Worm (Caenorhabditis elegans) whole organism, L4 larva: ENCODE results near the gene F53H1.4.

ENCODE experiments used
- F44E2.7 ChIP-seq: fragments of 200-800 bp; sonication (Bioruptor generic); IDR thresholded peaks from 2 replicates; pipeline ENCODE4 v2.1.2; 2022; ENCODE audit warnings: missing genetic modification characterization, missing compliant biosample characterization
- Y5F2A.4 ChIP-seq: fragments of 200-800 bp; sonication (Bioruptor generic); optimal IDR thresholded peaks from 2 replicates; lab custom pipeline; 2018; ENCODE audit warnings: mild to moderate bottlenecking, missing genetic modification characterization, missing compliant biosample characterization
- Y75B8A.6 ChIP-seq: fragments of 200-800 bp; sonication (Bioruptor generic); IDR thresholded peaks from 2 replicates; pipeline ENCODE4 v1.3.6; 2022; ENCODE audit warnings: missing genetic modification reagents, missing genetic modification characterization, missing compliant biosample characterization
- ZK546.5 ChIP-seq, 2 experiments: sonication (generic microtip); optimal IDR thresholded peaks; 2 replicates each; lab custom pipeline; 2017; ENCODE audit warnings: missing biosample characterization in 2 of 2, missing genetic modification characterization in 2 of 2
- aly-2 ChIP-seq: sonication (generic microtip); optimal IDR thresholded peaks from 2 replicates; lab custom pipeline; 2018; ENCODE audit warnings: missing biosample characterization, missing genetic modification characterization
- arid-1 ChIP-seq: fragments of 200-800 bp; sonication (Bioruptor generic); conservative IDR thresholded peaks from 2 replicates; pipeline ENCODE4 v1.3.6; 2022; ENCODE audit warnings: missing genetic modification reagents, missing genetic modification characterization, missing compliant biosample characterization
- ceh-20 ChIP-seq: fragments of 200-800 bp; sonication (Bioruptor generic); IDR thresholded peaks from 2 replicates; pipeline ENCODE4 v1.3.6; 2022; ENCODE audit warnings: missing genetic modification reagents, missing genetic modification characterization, missing compliant biosample characterization
- ceh-28 ChIP-seq: fragments of 150-350 bp; optimal IDR thresholded peaks from 2 replicates; lab custom pipeline; 2014; ENCODE audit warnings: missing biosample characterization, missing genetic modification reagents, missing genetic modification characterization
- ceh-82 ChIP-seq: sonication (generic microtip); optimal IDR thresholded peaks from 2 replicates; lab custom pipeline; 2017; ENCODE audit warnings: missing biosample characterization, missing genetic modification characterization
- ces-1 ChIP-seq: fragments of 150-350 bp; sonication (generic microtip); optimal IDR thresholded peaks from 4 replicates; lab custom pipeline; 2014; ENCODE audit warnings: missing biosample characterization, missing genetic modification reagents, missing genetic modification characterization
- cey-2 ChIP-seq: sonication (generic microtip); optimal IDR thresholded peaks from 3 replicates; lab custom pipeline; 2017; ENCODE audit warnings: missing genetic modification characterization, mild to moderate bottlenecking, missing compliant biosample characterization, antibody characterized with exemption, borderline replicate concordance; ENCODE audit not compliant: insufficient read depth
- ctbp-1 ChIP-seq: fragments of 200-800 bp; sonication (Bioruptor generic); IDR thresholded peaks from 2 replicates; pipeline ENCODE4 v1.3.6; 2022; ENCODE audit warnings: missing genetic modification reagents, missing genetic modification characterization, missing compliant biosample characterization
- daf-12 ChIP-seq: fragments of 150-350 bp; optimal IDR thresholded peaks from 2 replicates; lab custom pipeline; 2014; ENCODE audit warnings: missing biosample characterization, missing genetic modification reagents, missing genetic modification characterization
- dmd-6 ChIP-seq: fragments of 200-800 bp; sonication (Bioruptor generic); IDR thresholded peaks from 2 replicates; pipeline ENCODE4 v1.3.6; 2022; ENCODE audit warnings: missing genetic modification reagents, missing genetic modification characterization, missing compliant biosample characterization
- dmd-8 ChIP-seq: fragments of 200-800 bp; sonication (Bioruptor generic); IDR thresholded peaks from 2 replicates; pipeline ENCODE4 v1.3.6; 2022; ENCODE audit warnings: missing genetic modification characterization, missing compliant biosample characterization
- dmd-9 ChIP-seq: fragments of 200-800 bp; sonication (Bioruptor generic); IDR thresholded peaks from 2 replicates; pipeline ENCODE4 v1.3.6; 2022; ENCODE audit warnings: missing genetic modification reagents, missing genetic modification characterization, missing compliant biosample characterization
- dpl-1 ChIP-seq: fragments of 150-350 bp; optimal IDR thresholded peaks from 2 replicates; lab custom pipeline; 2014; ENCODE audit warnings: missing biosample characterization, missing genetic modification reagents, missing genetic modification characterization
- duxl-1 ChIP-seq: sonication (generic microtip); optimal IDR thresholded peaks from 2 replicates; lab custom pipeline; 2016; ENCODE audit warnings: mild to moderate bottlenecking, missing genetic modification characterization, moderate library complexity, missing compliant biosample characterization; ENCODE audit not compliant: poor library complexity
- dve-1 ChIP-seq: sonication (generic microtip); optimal IDR thresholded peaks from 2 replicates; lab custom pipeline; 2017; ENCODE audit warnings: antibody characterized with exemption, mild to moderate bottlenecking, missing genetic modification characterization, missing compliant biosample characterization; ENCODE audit not compliant: insufficient read depth
- egl-27 ChIP-seq: sonication (generic microtip); optimal IDR thresholded peaks from 3 replicates; lab custom pipeline; 2017; ENCODE audit warnings: missing biosample characterization, missing genetic modification reagents, missing genetic modification characterization
- fkh-10 ChIP-seq: fragments of 150-350 bp; optimal IDR thresholded peaks from 2 replicates; lab custom pipeline; 2014; ENCODE audit warnings: missing biosample characterization, missing genetic modification reagents, missing genetic modification characterization
- hif-1 ChIP-seq, 2 experiments: sonication (generic microtip); optimal IDR thresholded peaks; 2 replicates each; lab custom pipeline; 2016 to 2017; ENCODE audit warnings: missing compliant biosample characterization in 2 of 2, missing genetic modification characterization in 2 of 2, missing genetic modification reagents in 2 of 2, missing genotype in 2 of 2, mild to moderate bottlenecking in 1 of 2
- hlh-11 ChIP-seq: fragments of 200-800 bp; sonication (Bioruptor generic); optimal IDR thresholded peaks from 2 replicates; lab custom pipeline; 2018; ENCODE audit warnings: mild to moderate bottlenecking, missing genetic modification characterization, missing compliant biosample characterization
- hlh-30 ChIP-seq: sonication (generic microtip); optimal IDR thresholded peaks from 2 replicates; lab custom pipeline; 2017; ENCODE audit warnings: antibody characterized with exemption, mild to moderate bottlenecking, missing genetic modification characterization, missing compliant biosample characterization; ENCODE audit not compliant: insufficient read depth
- hmg-1.1 ChIP-seq: fragments of 200-800 bp; sonication (Bioruptor generic); IDR thresholded peaks from 2 replicates; pipeline ENCODE4 v1.3.6; 2022; ENCODE audit warnings: missing genetic modification reagents, missing genetic modification characterization, missing compliant biosample characterization
- lin-1 ChIP-seq: fragments of 200-800 bp; sonication (Bioruptor generic); IDR thresholded peaks from 2 replicates; pipeline ENCODE4 v1.3.6; 2022; ENCODE audit warnings: missing genetic modification reagents, missing genetic modification characterization, missing compliant biosample characterization
- lin-39 ChIP-seq: fragments of 150-350 bp; optimal IDR thresholded peaks from 2 replicates; lab custom pipeline; 2014; ENCODE audit warnings: missing biosample characterization, missing genetic modification reagents, missing genetic modification characterization
- lsy-2 ChIP-seq, 2 experiments: fragments of 150-350 bp in 1 of 2; sonication (generic microtip) in 1 of 2; optimal IDR thresholded peaks; 2 replicates each; lab custom pipeline; 2014 to 2017; ENCODE audit warnings: missing biosample characterization in 2 of 2, missing genetic modification characterization in 2 of 2
- mdl-1 ChIP-seq, 2 experiments: fragments of 150-350 bp in 1 of 2; sonication (generic microtip) in 1 of 2; optimal IDR thresholded peaks; 2 replicates each; lab custom pipeline; 2014 to 2017; ENCODE audit warnings: missing biosample characterization in 2 of 2, missing genetic modification characterization in 2 of 2
- mxl-3 ChIP-seq: fragments of 200-800 bp; sonication (Bioruptor generic); optimal IDR thresholded peaks from 2 replicates; lab custom pipeline; 2018; ENCODE audit warnings: mild to moderate bottlenecking, missing genetic modification characterization, missing compliant biosample characterization
- nhr-237 ChIP-seq: sonication (generic microtip); optimal IDR thresholded peaks from 2 replicates; lab custom pipeline; 2017; ENCODE audit warnings: missing biosample characterization, missing genetic modification characterization
- nhr-28 ChIP-seq: fragments of 150-350 bp; optimal IDR thresholded peaks from 2 replicates; lab custom pipeline; 2014; ENCODE audit warnings: missing biosample characterization, missing genetic modification characterization
- pha-4 ChIP-seq, 2 experiments: fragments of 150-350 bp in 1 of 2; fragments of 200-800 bp in 1 of 2; sonication (Bioruptor generic) in 1 of 2; IDR thresholded peaks in 1 of 2; optimal IDR thresholded peaks in 1 of 2; 2 replicates each; pipeline versions ENCODE4 v1.3.6 to Lab custom; 2014 to 2022; ENCODE audit warnings: missing genetic modification characterization in 2 of 2, missing genetic modification reagents in 2 of 2, missing biosample characterization in 1 of 2, missing compliant biosample characterization in 1 of 2
- php-3 ChIP-seq: fragments of 200-800 bp; sonication (Bioruptor generic); IDR thresholded peaks from 2 replicates; pipeline ENCODE4 v1.3.6; 2022; ENCODE audit warnings: missing genetic modification reagents, missing genetic modification characterization, missing compliant biosample characterization
- rbr-2 ChIP-seq: sonication (generic microtip); optimal IDR thresholded peaks from 2 replicates; lab custom pipeline; 2016; ENCODE audit warnings: missing genotype, missing genetic modification characterization, missing compliant biosample characterization
- saeg-2 ChIP-seq: fragments of 200-800 bp; sonication (Bioruptor generic); IDR thresholded peaks from 2 replicates; pipeline ENCODE4 v1.3.6; 2022; ENCODE audit warnings: missing genetic modification reagents, missing genetic modification characterization, missing compliant biosample characterization
- spr-3 ChIP-seq: fragments of 200-800 bp; sonication (Bioruptor generic); optimal IDR thresholded peaks from 2 replicates; lab custom pipeline; 2018; ENCODE audit warnings: mild to moderate bottlenecking, missing genetic modification characterization, missing compliant biosample characterization
- tag-97 ChIP-seq: fragments of 200-800 bp; sonication (Bioruptor generic); IDR thresholded peaks from 2 replicates; pipeline ENCODE4 v1.3.6; 2022; ENCODE audit warnings: missing genetic modification characterization, missing compliant biosample characterization
- unc-130 ChIP-seq: sonication (generic microtip); optimal IDR thresholded peaks from 2 replicates; lab custom pipeline; 2016; ENCODE audit warnings: missing genetic modification reagents, missing genetic modification characterization, missing compliant biosample characterization
- vab-7 ChIP-seq: fragments of 200-800 bp; sonication (Bioruptor generic); IDR thresholded peaks from 2 replicates; pipeline ENCODE4 v1.3.6; 2022; ENCODE audit warnings: missing genetic modification reagents, missing genetic modification characterization, missing compliant biosample characterization
- zfp-2 ChIP-seq: sonication (generic microtip); optimal IDR thresholded peaks from 2 replicates; lab custom pipeline; 2016; ENCODE audit warnings: mild to moderate bottlenecking, missing genetic modification characterization, missing compliant biosample characterization
- zip-2 ChIP-seq: fragments of 150-350 bp; optimal IDR thresholded peaks from 2 replicates; lab custom pipeline; 2014; ENCODE audit warnings: missing biosample characterization, missing genetic modification characterization

The F53H1.4 gene

ce11 chrIV:1266138-1266537 is 43.8 kb upstream of the F53H1.4 start (continued):
- TF ChIP-seq vab-7 (GFP tag; lab: Robert Waterston, UW), result no peak
- TF ChIP-seq spr-3 (GFP tag; lab: Kevin White, UChicago), result no peak
- no peak for TF ChIP-seq F44E2.7 (GFP tag; lab: Robert Waterston, UW)
- peak; percentile 67 for TF ChIP-seq dve-1 (tag; lab: Kevin White, UChicago)
- no peak for TF ChIP-seq lsy-2 (tag; optimal IDR thresholded peaks at IDR 0.05; lab: Kevin White, UChicago)
- TF ChIP-seq php-3 (GFP tag; lab: Robert Waterston, UW), result peak; percentile 68
- no peak for TF ChIP-seq ces-1 (GFP tag; lab: Kevin White, UChicago)
- no peak for TF ChIP-seq zip-2 (tag; lab: Kevin White, UChicago)
- TF ChIP-seq ctbp-1 (GFP tag; lab: Robert Waterston, UW), result no peak
- no peak for TF ChIP-seq Y75B8A.6 (GFP tag; lab: Robert Waterston, UW)
- no peak for TF ChIP-seq zfp-2
- no peak for TF ChIP-seq ZK546.5 (tag; optimal IDR thresholded peaks at IDR 0.05; lab: Kevin White, UChicago)
- no peak for TF ChIP-seq arid-1 (GFP tag; lab: Robert Waterston, UW)
- TF ChIP-seq daf-12 (tag; lab: Kevin White, UChicago), result no peak
- TF ChIP-seq dmd-9 (GFP tag; lab: Robert Waterston, UW), result no peak
- TF ChIP-seq saeg-2, result no peak
- no peak for TF ChIP-seq egl-27 (tag; lab: Kevin White, UChicago)
- TF ChIP-seq ceh-82 (tag; lab: Kevin White, UChicago), result no peak
- TF ChIP-seq duxl-1 (tag; lab: Kevin White, UChicago), result no peak
- no peak for TF ChIP-seq ceh-20 (GFP tag; lab: Robert Waterston, UW)
- peak; percentile 63 for TF ChIP-seq hlh-11 (tag; lab: Kevin White, UChicago)
- TF ChIP-seq tag-97 (GFP tag; lab: Robert Waterston, UW), result no peak
- no peak for TF ChIP-seq rbr-2 (tag; lab: Kevin White, UChicago)
- no peak for TF ChIP-seq nhr-237 (tag; lab: Kevin White, UChicago)
- no peak for TF ChIP-seq pha-4 (GFP tag; IDR thresholded peaks at IDR 0.05; lab: Robert Waterston, UW)
- TF ChIP-seq pha-4 (tag; optimal IDR thresholded peaks at IDR 0.05; lab: Kevin White, UChicago), result no peak
- no peak for TF ChIP-seq ceh-28 (tag; lab: Kevin White, UChicago)
- no peak for TF ChIP-seq hif-1 (tag; optimal IDR thresholded peaks at IDR 0.05; lab: Kevin White, UChicago)
- peak; percentile 85 for TF ChIP-seq dmd-6 (GFP tag; lab: Robert Waterston, UW)
- no peak for TF ChIP-seq aly-2 (tag; lab: Kevin White, UChicago)
- TF ChIP-seq hmg-1.1 (GFP tag; lab: Robert Waterston, UW), result no peak
- TF ChIP-seq hlh-30 (tag; lab: Kevin White, UChicago), result no peak
- TF ChIP-seq nhr-28, result peak; percentile 78
- TF ChIP-seq mdl-1 (tag; optimal IDR thresholded peaks at IDR 0.05; lab: Kevin White, UChicago), result no peak
- TF ChIP-seq lin-39 (tag; lab: Kevin White, UChicago), result no peak
- TF ChIP-seq lin-1 (GFP tag; lab: Robert Waterston, UW), result 0 out of 2 replicates have a peak, but pooled peaks have one; percentile 11
- TF ChIP-seq dmd-8 (GFP tag; lab: Robert Waterston, UW), result no peak
- TF ChIP-seq mxl-3, result no peak
- no peak for TF ChIP-seq unc-130
- no peak for TF ChIP-seq cey-2 (tag; lab: Kevin White, UChicago)
- TF ChIP-seq dpl-1 (GFP tag; lab: Kevin White, UChicago), result no peak
- no peak for TF ChIP-seq fkh-10 (GFP tag; lab: Kevin White, UChicago)
- no peak for TF ChIP-seq Y5F2A.4 (GFP tag; lab: Kevin White, UChicago)
- TF ChIP-seq, all 104 proteins: peak for 9
